Fruit fly (Drosophila melanogaster) whole organism, embryonic: ENCODE data around the gene atl.

Source experiments
- Abd-B ChIP-seq: fragments of 200-800 bp; sonication (Bioruptor generic); optimal IDR thresholded peaks from 2 replicates; lab custom pipeline; 2018; ENCODE audit warnings: missing biosample characterization, mild to moderate bottlenecking, missing genetic modification characterization, moderate library complexity
- B-H1 ChIP-seq: fragments of 200-800 bp; sonication (Bioruptor generic); IDR thresholded peaks from 3 replicates; pipeline ENCODE4 v1.3.6; 2022; ENCODE audit warnings: missing biosample characterization, missing genetic modification characterization
- CG12659 ChIP-seq: fragments of 200-800 bp; sonication (Bioruptor generic); optimal IDR thresholded peaks from 3 replicates; lab custom pipeline; 2017; ENCODE audit warnings: mild to moderate bottlenecking, missing biosample characterization, missing genetic modification reagents, missing genetic modification characterization
- CG14441 ChIP-seq: fragments of 200-800 bp; sonication (Bioruptor generic); IDR thresholded peaks from 2 replicates; pipeline ENCODE4 v1.3.6; 2022; ENCODE audit warnings: missing biosample characterization, missing genetic modification characterization
- CG1529 ChIP-seq: fragments of 200-800 bp; sonication (Bioruptor generic); optimal IDR thresholded peaks from 3 replicates; lab custom pipeline; 2018; ENCODE audit warnings: missing biosample characterization, missing genetic modification characterization
- CG16779 ChIP-seq: fragments of 200-800 bp; sonication (Bioruptor generic); IDR thresholded peaks from 2 replicates; pipeline ENCODE4 v1.3.6; 2022; ENCODE audit warnings: missing biosample characterization, missing genetic modification characterization
- CG1832 ChIP-seq: fragments of 200-800 bp; sonication (Bioruptor generic); optimal IDR thresholded peaks from 2 replicates; lab custom pipeline; 2017; ENCODE audit warnings: missing biosample characterization, mild to moderate bottlenecking, missing genetic modification characterization, inconsistent platforms
- CG2199 ChIP-seq: fragments of 200-800 bp; sonication (Bioruptor generic); IDR thresholded peaks from 3 replicates; pipeline ENCODE4 v1.3.6; 2022; ENCODE audit warnings: missing biosample characterization, missing genetic modification characterization
- CG31224 ChIP-seq: fragments of 200-800 bp; sonication (Bioruptor generic); IDR thresholded peaks from 2 replicates; pipeline ENCODE4 v1.3.6; 2022; ENCODE audit warnings: missing biosample characterization, missing genetic modification characterization
- CG6254 ChIP-seq: fragments of 200-800 bp; sonication (Bioruptor generic); optimal IDR thresholded peaks from 3 replicates; lab custom pipeline; 2017; ENCODE audit warnings: mild to moderate bottlenecking, missing biosample characterization, missing genetic modification reagents, missing genetic modification characterization
- D19B ChIP-seq: fragments of 200-800 bp; sonication (Bioruptor generic); optimal IDR thresholded peaks from 2 replicates; lab custom pipeline; 2017; ENCODE audit warnings: missing biosample characterization, mild to moderate bottlenecking, missing genetic modification characterization
- Dek ChIP-seq: fragments of 200-800 bp; sonication (Bioruptor generic); optimal IDR thresholded peaks from 3 replicates; lab custom pipeline; 2019; ENCODE audit warnings: missing biosample characterization, mild to moderate bottlenecking, missing genetic modification characterization, moderate library complexity
- Dfd ChIP-seq, 2 experiments: fragments of >200 bp; optimal IDR thresholded peaks; 2 replicates each; lab custom pipeline; 2017; ENCODE audit warnings: missing biosample characterization in 2 of 2, missing genetic modification characterization in 2 of 2
- Doc2 ChIP-seq: fragments of 200-800 bp; sonication (Bioruptor generic); IDR thresholded peaks from 2 replicates; pipeline ENCODE4 v1.3.6; 2022; ENCODE audit warnings: missing biosample characterization, missing genetic modification characterization
- Drgx ChIP-seq: fragments of 200-800 bp; sonication (Bioruptor generic); IDR thresholded peaks from 2 replicates; pipeline ENCODE4 v1.3.6; 2022; ENCODE audit warnings: missing biosample characterization, missing genetic modification characterization
- Ets65A ChIP-seq: fragments of 200-800 bp; sonication (Bioruptor generic); peaks from one replicate; lab custom pipeline; 2016; ENCODE audit warnings: missing biosample characterization, missing genetic modification characterization
- HLHmδ ChIP-seq: fragments of 200-800 bp; sonication (Bioruptor generic); optimal IDR thresholded peaks from 2 replicates; lab custom pipeline; 2018; ENCODE audit warnings: missing biosample characterization, mild to moderate bottlenecking, missing genetic modification characterization, moderate library complexity
- Hr39 ChIP-seq: fragments of >200 bp; optimal IDR thresholded peaks from 2 replicates; lab custom pipeline; 2017
- Mes4 ChIP-seq: fragments of 200-800 bp; sonication (Bioruptor generic); optimal IDR thresholded peaks from 2 replicates; lab custom pipeline; 2016; ENCODE audit warnings: missing biosample characterization, missing genetic modification characterization
- Nf-YB ChIP-seq: fragments of 200-800 bp; sonication (Bioruptor generic); optimal IDR thresholded peaks from 3 replicates; lab custom pipeline; 2019; ENCODE audit warnings: missing biosample characterization, mild to moderate bottlenecking, missing genetic modification characterization, moderate library complexity
- Sox102F ChIP-seq: fragments of 200-800 bp; sonication (Bioruptor generic); optimal IDR thresholded peaks from 2 replicates; lab custom pipeline; 2018; ENCODE audit warnings: missing biosample characterization, mild to moderate bottlenecking, missing genetic modification characterization, moderate library complexity
- Sry-β ChIP-seq: fragments of 200-800 bp; sonication (Bioruptor generic); optimal IDR thresholded peaks from 2 replicates; lab custom pipeline; 2018; ENCODE audit warnings: missing biosample characterization, mild to moderate bottlenecking, missing genetic modification characterization, moderate library complexity
- TFAM ChIP-seq: fragments of 200-800 bp; sonication (Bioruptor generic); optimal IDR thresholded peaks from 2 replicates; lab custom pipeline; 2017; ENCODE audit warnings: missing biosample characterization, missing genetic modification characterization, inconsistent platforms
- YL-1 ChIP-seq: fragments of 200-800 bp; sonication (Bioruptor generic); optimal IDR thresholded peaks from 3 replicates; lab custom pipeline; 2017; ENCODE audit warnings: missing biosample characterization, mild to moderate bottlenecking, missing genetic modification characterization
- aop ChIP-seq: fragments of 200-800 bp; sonication (Bioruptor generic); IDR thresholded peaks from 2 replicates; pipeline ENCODE4 v1.3.6; 2022; ENCODE audit warnings: missing biosample characterization, missing genetic modification characterization
- ash1 ChIP-seq: fragments of 200-800 bp; sonication (Bioruptor generic); optimal IDR thresholded peaks from 2 replicates; lab custom pipeline; 2018; ENCODE audit warnings: missing biosample characterization, mild to moderate bottlenecking, missing genetic modification characterization
- bsh ChIP-seq, 2 experiments: fragments of 200-800 bp; sonication (Bioruptor generic); optimal IDR thresholded peaks; 2 replicates each; lab custom pipeline; 2017 to 2018; ENCODE audit warnings: mild to moderate bottlenecking in 2 of 2, missing biosample characterization in 2 of 2, missing genetic modification characterization in 2 of 2, moderate library complexity in 1 of 2
- da ChIP-seq: fragments of 200-800 bp; sonication (Bioruptor generic); optimal IDR thresholded peaks from 2 replicates; lab custom pipeline; 2016; ENCODE audit warnings: missing biosample characterization, missing genetic modification characterization
- lbe ChIP-seq: fragments of 200-800 bp; sonication (Bioruptor generic); optimal IDR thresholded peaks from 2 replicates; lab custom pipeline; 2016; ENCODE audit warnings: missing biosample characterization, mild to moderate bottlenecking, missing genetic modification characterization
- nom ChIP-seq: fragments of 200-800 bp; sonication (Bioruptor generic); optimal IDR thresholded peaks from 2 replicates; lab custom pipeline; 2017; ENCODE audit warnings: missing biosample characterization, missing genetic modification characterization, mild to moderate bottlenecking, moderate library complexity, missing genetic modification reagents
- pan ChIP-seq, 4 experiments: fragments of >200 bp in 3 of 4; fragments of 200-800 bp in 1 of 4; sonication (Bioruptor generic) in 1 of 4; optimal IDR thresholded peaks in 3 of 4; IDR thresholded peaks in 1 of 4; 2 replicates each; pipeline versions ENCODE4 v1.3.6 to Lab custom; 2017 to 2022; ENCODE audit warnings: missing biosample characterization in 2 of 4, missing genetic modification characterization in 2 of 4, mixed read lengths in 1 of 4
- phol ChIP-seq: fragments of 200-800 bp; sonication (Bioruptor generic); optimal IDR thresholded peaks from 3 replicates; lab custom pipeline; 2018; ENCODE audit warnings: missing biosample characterization, mild to moderate bottlenecking, missing genetic modification characterization, moderate library complexity
- pita ChIP-seq: fragments of 200-800 bp; sonication (Bioruptor generic); optimal IDR thresholded peaks from 2 replicates; lab custom pipeline; 2017; ENCODE audit warnings: missing biosample characterization, mild to moderate bottlenecking, missing genetic modification characterization
- seq ChIP-seq: fragments of 200-800 bp; sonication (Bioruptor generic); IDR thresholded peaks from 2 replicates; pipeline ENCODE4 v1.3.6; 2022; ENCODE audit warnings: missing biosample characterization, missing genetic modification characterization
- sna ChIP-seq: fragments of 200-800 bp; sonication (Bioruptor generic); IDR thresholded peaks from 2 replicates; pipeline ENCODE4 v1.3.6; 2022; ENCODE audit warnings: missing biosample characterization, missing genetic modification characterization; ENCODE audit not compliant: partially characterized antibody
- ssp ChIP-seq: fragments of 200-800 bp; sonication (Bioruptor generic); IDR thresholded peaks from 2 replicates; pipeline ENCODE4 v1.3.6; 2022; ENCODE audit warnings: missing biosample characterization, missing genetic modification characterization
- sug ChIP-seq: fragments of 200-800 bp; optimal IDR thresholded peaks from 2 replicates; lab custom pipeline; 2019; ENCODE audit warnings: missing biosample characterization, mild to moderate bottlenecking, missing genetic modification characterization, moderate library complexity
- trh ChIP-seq: fragments of 200-800 bp; sonication (Bioruptor generic); optimal IDR thresholded peaks from 2 replicates; lab custom pipeline; 2016; ENCODE audit warnings: missing biosample characterization, missing genetic modification characterization
- zf30C ChIP-seq: fragments of 200-800 bp; sonication (Bioruptor generic); optimal IDR thresholded peaks from 3 replicates; lab custom pipeline; 2018; ENCODE audit warnings: missing biosample characterization, mild to moderate bottlenecking, missing genetic modification characterization

The atl gene

dm6 chr3R:24608316-24608715 lies 17.2 kb upstream of the atl start:
- TF ChIP-seq CG16779, result no peak
- TF ChIP-seq CG2199 (GFP tag; lab: Robert Waterston, UW), result 0 out of 3 replicates have a peak, but pooled peaks have one; percentile 10
- peak; percentile 65 for TF ChIP-seq nom (GFP tag; lab: Kevin White, UChicago)

DNA sequence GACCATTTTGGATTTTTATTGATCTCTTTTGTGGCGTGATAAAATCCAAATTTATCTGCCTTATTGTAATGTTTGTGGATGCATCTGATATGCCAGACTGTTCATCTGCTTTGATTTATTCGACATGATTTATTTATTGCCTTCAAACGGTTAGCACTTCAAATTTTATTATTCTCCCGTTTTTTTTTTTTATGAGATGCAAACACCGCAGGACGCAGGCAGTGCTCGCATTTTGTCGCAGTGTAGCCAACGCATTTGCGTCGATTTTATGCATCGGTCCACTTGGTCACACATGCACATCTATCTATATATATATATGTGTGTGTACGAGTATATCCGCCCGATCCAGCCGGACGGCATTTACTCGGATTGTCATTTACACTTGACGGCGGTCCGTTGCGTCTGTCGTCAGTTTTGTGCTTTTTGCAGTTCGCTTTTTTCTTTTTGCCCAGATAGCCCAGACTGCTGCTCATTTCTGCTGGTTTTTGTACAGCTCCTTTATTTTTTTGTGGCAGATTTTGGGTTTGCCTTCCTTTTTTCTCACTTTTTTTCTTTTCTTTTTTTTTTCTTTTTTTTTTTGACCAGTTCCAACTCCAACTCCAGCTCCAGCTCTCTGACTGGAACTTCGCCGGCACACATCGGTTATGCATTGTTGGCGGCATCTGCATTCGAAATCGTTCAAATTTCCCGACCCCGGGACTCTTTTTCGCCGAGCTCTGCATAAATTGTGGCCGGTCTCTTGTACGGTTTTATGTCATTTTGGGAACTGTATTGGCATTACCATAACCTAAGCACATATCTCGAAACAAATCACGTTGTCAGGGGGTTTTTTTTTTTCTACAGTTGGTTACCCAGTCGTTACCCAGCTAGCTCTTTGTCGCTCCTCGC lies 11.4 kb upstream of the atl start:
- TF ChIP-seq Dfd (GFP tag; optimal IDR thresholded peaks at IDR 0.05; lab: Kevin White, UChicago), result no peak
- TF ChIP-seq ash1 (GFP tag; lab: Kevin White, UChicago), result no peak
- TF ChIP-seq lbe (GFP tag; lab: Kevin White, UChicago), result peak; percentile 33
- TF ChIP-seq sug (tag; lab: Kevin White, UChicago), result no peak
- TF ChIP-seq Hr39 (lab: Kevin White, UChicago), result peak; percentile 78
- TF ChIP-seq Sox102F (GFP tag; lab: Kevin White, UChicago), result peak; percentile 11
- TF ChIP-seq bsh (GFP tag; optimal IDR thresholded peaks at IDR 0.05; lab: Kevin White, UChicago), result peak in 1 of 2 experiments; percentile 19
- TF ChIP-seq Ets65A (GFP tag; lab: Kevin White, UChicago), result peak; percentile 58
- TF ChIP-seq zf30C, result peak; percentile 13
- no peak for TF ChIP-seq YL-1
- TF ChIP-seq CG1529 (GFP tag; lab: Kevin White, UChicago), result no peak
- TF ChIP-seq pan (optimal IDR thresholded peaks at IDR 0.05; lab: Kevin White, UChicago), result no peak
- TF ChIP-seq pan (GFP tag; optimal IDR thresholded peaks at IDR 0.05 in 1 of 2, IDR thresholded peaks at IDR 0.05 in 1 of 2), result no peak
- peak; percentile 13 for TF ChIP-seq phol
- TF ChIP-seq nom (GFP tag; lab: Kevin White, UChicago), result peak; percentile 96
- TF ChIP-seq pita, result no peak
- no peak for TF ChIP-seq Doc2 (GFP tag; lab: Robert Waterston, UW)
- TF ChIP-seq Abd-B (GFP tag; lab: Kevin White, UChicago), result no peak
- TF ChIP-seq CG31224 (GFP tag; lab: Robert Waterston, UW), result no peak
- no peak for TF ChIP-seq trh (GFP tag; lab: Kevin White, UChicago)
- TF ChIP-seq ssp (GFP tag; lab: Robert Waterston, UW), result no peak
- TF ChIP-seq da, result no peak
- no peak for TF ChIP-seq TFAM
- TF ChIP-seq Sry-β (GFP tag; lab: Kevin White, UChicago), result no peak
- TF ChIP-seq B-H1 (GFP tag; lab: Robert Waterston, UW), result no peak
- TF ChIP-seq HLHmδ (GFP tag; lab: Kevin White, UChicago), result no peak
- no peak for TF ChIP-seq Mes4
- TF ChIP-seq D19B (GFP tag; lab: Kevin White, UChicago), result no peak
- TF ChIP-seq sna (GFP tag; lab: Robert Waterston, UW), result no peak
- TF ChIP-seq CG14441 (GFP tag; lab: Robert Waterston, UW), result no peak
- TF ChIP-seq seq (GFP tag; lab: Robert Waterston, UW), result no peak
- no peak for TF ChIP-seq Nf-YB (GFP tag; lab: Kevin White, UChicago)
- TF ChIP-seq CG6254, result no peak
- no peak for TF ChIP-seq aop (GFP tag; lab: Robert Waterston, UW)
- peak; percentile 62 for TF ChIP-seq Drgx (GFP tag; lab: Robert Waterston, UW)
- TF ChIP-seq Dek, result no peak
- no peak for TF ChIP-seq CG12659 (GFP tag; lab: Kevin White, UChicago)
- TF ChIP-seq CG1832 (GFP tag; lab: Kevin White, UChicago), result no peak
